Worm (Caenorhabditis elegans) whole organism, L2 larva: Measurements from ENCODE around the gene cup-4.

Experiments
- C34F6.9 ChIP-seq: fragments of 150-350 bp; optimal IDR thresholded peaks from 2 replicates; lab custom pipeline; 2014; ENCODE audit warnings: missing biosample characterization, missing genetic modification characterization
- R02D3.7 ChIP-seq: fragments of 150-350 bp; optimal IDR thresholded peaks from 2 replicates; lab custom pipeline; 2014; ENCODE audit warnings: missing biosample characterization, missing genetic modification characterization
- Y55F3AM.14 ChIP-seq: fragments of 200-800 bp; sonication (Bioruptor generic); optimal IDR thresholded peaks from 2 replicates; lab custom pipeline; 2018; ENCODE audit warnings: mild to moderate bottlenecking, missing genetic modification characterization, missing compliant biosample characterization
- ZK546.5 ChIP-seq: sonication (generic microtip); optimal IDR thresholded peaks from 2 replicates; lab custom pipeline; 2017; ENCODE audit warnings: missing biosample characterization, missing genetic modification characterization
- alr-1 ChIP-seq: fragments of 150-350 bp; optimal IDR thresholded peaks from 2 replicates; lab custom pipeline; 2014; ENCODE audit warnings: missing biosample characterization, missing genetic modification characterization
- aly-2 ChIP-seq: fragments of 150-350 bp; optimal IDR thresholded peaks from 2 replicates; lab custom pipeline; 2014; ENCODE audit warnings: missing biosample characterization, missing genetic modification characterization
- ama-1 ChIP-seq: fragments of 150-350 bp; optimal IDR thresholded peaks from 2 replicates; lab custom pipeline; 2018; ENCODE audit warnings: inconsistent platforms
- blmp-1 ChIP-seq: sonication (generic microtip); optimal IDR thresholded peaks from 2 replicates; lab custom pipeline; 2017; ENCODE audit warnings: missing genetic modification characterization, mild to moderate bottlenecking, missing compliant biosample characterization, antibody characterized with exemption, moderate library complexity; ENCODE audit not compliant: insufficient read depth
- ceh-16 ChIP-seq: fragments of 150-350 bp; optimal IDR thresholded peaks from 2 replicates; lab custom pipeline; 2014; ENCODE audit warnings: missing biosample characterization, missing genetic modification characterization
- ceh-82 ChIP-seq: fragments of 150-350 bp; optimal IDR thresholded peaks from 2 replicates; lab custom pipeline; 2014; ENCODE audit warnings: missing biosample characterization, missing genetic modification characterization
- crh-2 ChIP-seq: sonication (generic microtip); optimal IDR thresholded peaks from 2 replicates; lab custom pipeline; 2017; ENCODE audit warnings: missing biosample characterization, missing genetic modification characterization
- dmd-4 ChIP-seq: sonication (generic microtip); optimal IDR thresholded peaks from 2 replicates; lab custom pipeline; 2017; ENCODE audit warnings: missing biosample characterization, missing genetic modification characterization
- egl-27 ChIP-seq: sonication (generic microtip); optimal IDR thresholded peaks from 3 replicates; lab custom pipeline; 2017; ENCODE audit warnings: missing biosample characterization, missing genetic modification reagents, missing genetic modification characterization
- elt-3 ChIP-seq: sonication (generic microtip); optimal IDR thresholded peaks from 2 replicates; lab custom pipeline; 2017; ENCODE audit warnings: missing biosample characterization, missing genetic modification characterization
- gmeb-1 ChIP-seq: fragments of 150-350 bp; optimal IDR thresholded peaks from 2 replicates; lab custom pipeline; 2014; ENCODE audit warnings: missing biosample characterization, missing genetic modification characterization
- lin-13 ChIP-seq: fragments of 150-350 bp; optimal IDR thresholded peaks from 2 replicates; lab custom pipeline; 2014; ENCODE audit warnings: missing biosample characterization, missing genetic modification reagents, missing genetic modification characterization
- lin-39 ChIP-seq: fragments of 150-350 bp; optimal IDR thresholded peaks from 2 replicates; lab custom pipeline; 2014; ENCODE audit warnings: missing biosample characterization, missing genetic modification reagents, missing genetic modification characterization
- lsy-2 ChIP-seq, 2 experiments: fragments of 150-350 bp in 1 of 2; sonication (generic microtip) in 1 of 2; optimal IDR thresholded peaks; 2 replicates each; lab custom pipeline; 2014 to 2017; ENCODE audit warnings: missing biosample characterization in 2 of 2, missing genetic modification characterization in 2 of 2
- mab-5 ChIP-seq: fragments of 150-350 bp; optimal IDR thresholded peaks from 2 replicates; lab custom pipeline; 2014; ENCODE audit warnings: missing biosample characterization, missing genetic modification characterization
- nhr-10 ChIP-seq: sonication (generic microtip); optimal IDR thresholded peaks from 2 replicates; lab custom pipeline; 2017; ENCODE audit warnings: missing biosample characterization, missing genetic modification characterization
- nhr-11 ChIP-seq: fragments of 150-350 bp; optimal IDR thresholded peaks from 2 replicates; lab custom pipeline; 2014; ENCODE audit warnings: missing biosample characterization, missing genetic modification characterization
- nhr-12 ChIP-seq: fragments of 150-350 bp; optimal IDR thresholded peaks from 2 replicates; lab custom pipeline; 2014; ENCODE audit warnings: missing biosample characterization, missing genetic modification characterization
- nhr-21 ChIP-seq: fragments of 150-350 bp; optimal IDR thresholded peaks from 2 replicates; lab custom pipeline; 2014; ENCODE audit warnings: missing biosample characterization, missing genetic modification characterization
- nhr-23 ChIP-seq: fragments of 150-350 bp; optimal IDR thresholded peaks from 2 replicates; lab custom pipeline; 2014; ENCODE audit warnings: missing biosample characterization, missing genetic modification reagents, missing genetic modification characterization
- nhr-6 ChIP-seq: fragments of 150-350 bp; optimal IDR thresholded peaks from 2 replicates; lab custom pipeline; 2014; ENCODE audit warnings: missing biosample characterization, missing genetic modification characterization
- nhr-77 ChIP-seq: fragments of 150-350 bp; optimal IDR thresholded peaks from 2 replicates; lab custom pipeline; 2014; ENCODE audit warnings: missing biosample characterization, missing genetic modification characterization
- sem-4 ChIP-seq: fragments of 150-350 bp; optimal IDR thresholded peaks from 2 replicates; lab custom pipeline; 2014; ENCODE audit warnings: missing biosample characterization, missing genetic modification reagents, missing genetic modification characterization
- skn-1 ChIP-seq: sonication (generic microtip); optimal IDR thresholded peaks from 2 replicates; lab custom pipeline; 2017; ENCODE audit warnings: missing biosample characterization, missing genetic modification characterization
- sma-3 ChIP-seq: sonication (generic microtip); optimal IDR thresholded peaks from 2 replicates; lab custom pipeline; 2016; ENCODE audit warnings: missing genetic modification reagents, missing genetic modification characterization, missing compliant biosample characterization
- sma-9 ChIP-seq, 2 experiments: fragments of 150-350 bp in 1 of 2; sonication (generic microtip) in 1 of 2; optimal IDR thresholded peaks; 2 replicates each; lab custom pipeline; 2014 to 2016; ENCODE audit warnings: missing genetic modification characterization in 2 of 2, mild to moderate bottlenecking in 1 of 2, missing biosample characterization in 1 of 2, missing compliant biosample characterization in 1 of 2, missing genetic modification reagents in 1 of 2, moderate library complexity in 1 of 2
- unc-39 ChIP-seq: fragments of 150-350 bp; optimal IDR thresholded peaks from 2 replicates; lab custom pipeline; 2014; ENCODE audit warnings: missing biosample characterization, missing genetic modification characterization
- unc-55 ChIP-seq: fragments of 150-350 bp; sonication (generic microtip); optimal IDR thresholded peaks from 3 replicates; lab custom pipeline; 2014; ENCODE audit warnings: missing biosample characterization, missing genetic modification reagents, missing genetic modification characterization
- zag-1 ChIP-seq: fragments of 150-350 bp; optimal IDR thresholded peaks from 2 replicates; lab custom pipeline; 2014; ENCODE audit warnings: missing biosample characterization, missing genetic modification characterization
- ztf-1 ChIP-seq: fragments of 200-800 bp; sonication (Bioruptor generic); conservative IDR thresholded peaks from 2 replicates; pipeline ENCODE4 v1.3.6; 2022; ENCODE audit warnings: missing genetic modification characterization, missing compliant biosample characterization
- ztf-11 ChIP-seq: sonication (generic microtip); optimal IDR thresholded peaks from 2 replicates; lab custom pipeline; 2017; ENCODE audit warnings: missing biosample characterization, missing genetic modification characterization
- ztf-4 ChIP-seq: fragments of 150-350 bp; optimal IDR thresholded peaks from 2 replicates; lab custom pipeline; 2014; ENCODE audit warnings: missing biosample characterization, missing genetic modification characterization

cup-4 gene

DNA sequence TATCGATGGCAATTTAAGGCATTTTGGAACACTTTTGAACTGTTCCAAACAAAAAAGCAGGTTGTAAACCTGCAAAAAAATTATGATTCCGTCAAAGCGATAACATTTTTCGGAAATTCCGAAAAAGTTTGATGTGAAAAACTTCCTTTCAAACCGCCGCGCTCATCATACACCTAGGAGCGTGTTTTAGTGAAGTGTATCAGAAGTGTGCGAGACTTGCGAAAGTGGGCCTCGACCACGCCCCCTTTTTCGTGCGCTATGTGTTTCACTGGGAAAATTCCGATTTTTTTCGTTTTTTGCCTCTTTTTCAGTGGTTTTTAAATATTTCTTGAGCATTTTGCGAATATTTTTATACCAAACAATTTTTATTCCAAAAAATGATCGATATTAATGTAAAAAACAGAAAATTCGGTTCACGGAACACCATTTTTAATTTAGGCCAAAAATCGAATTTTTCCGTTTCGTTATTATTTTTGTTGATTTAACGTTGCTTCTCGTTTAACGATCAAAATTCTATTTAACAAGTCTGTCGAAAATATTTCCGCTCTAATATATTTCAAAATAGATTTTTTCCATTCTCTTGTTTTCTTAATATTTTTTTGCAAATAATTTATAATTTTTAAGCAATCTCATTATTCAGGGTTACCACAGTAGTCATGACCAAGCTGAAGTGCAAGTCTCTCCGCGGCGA is 11.7 kb upstream of the cup-4 start, which contains the start of gene rpl-35 (continued):
- no peak for TF ChIP-seq elt-3 (tag; lab: Kevin White, UChicago)
- TF ChIP-seq ama-1 (lab: Kevin White, UChicago): peak; percentile 93
- peak; percentile 99 for TF ChIP-seq sma-9 (GFP tag; optimal IDR thresholded peaks at IDR 0.05; lab: Kevin White, UChicago)
- TF ChIP-seq sma-9 (tag; optimal IDR thresholded peaks at IDR 0.05; lab: Kevin White, UChicago): peak; percentile 16
- peak; percentile 100 for TF ChIP-seq gmeb-1 (tag; lab: Kevin White, UChicago)
- peak; percentile 71 for TF ChIP-seq dmd-4
- TF ChIP-seq lin-39: peak; percentile 90
- peak; percentile 94 for TF ChIP-seq nhr-77 (tag; lab: Kevin White, UChicago)
- peak; percentile 98 for TF ChIP-seq ceh-82
- peak; percentile 98 to 99 for TF ChIP-seq lsy-2 (tag; optimal IDR thresholded peaks at IDR 0.05; lab: Kevin White, UChicago)
- TF ChIP-seq ZK546.5 (tag; lab: Kevin White, UChicago): peak; percentile 94
- TF ChIP-seq nhr-21: peak; percentile 100
- peak; percentile 99 for TF ChIP-seq lin-13 (GFP tag; lab: Kevin White, UChicago)
- peak; percentile 88 for TF ChIP-seq R02D3.7 (tag; lab: Kevin White, UChicago)
- peak; percentile 100 for TF ChIP-seq sem-4
- peak; percentile 99 for TF ChIP-seq zag-1
- TF ChIP-seq nhr-6 (tag; lab: Kevin White, UChicago): peak; percentile 100
- TF ChIP-seq, all 48 proteins: peak for 45

DNA sequence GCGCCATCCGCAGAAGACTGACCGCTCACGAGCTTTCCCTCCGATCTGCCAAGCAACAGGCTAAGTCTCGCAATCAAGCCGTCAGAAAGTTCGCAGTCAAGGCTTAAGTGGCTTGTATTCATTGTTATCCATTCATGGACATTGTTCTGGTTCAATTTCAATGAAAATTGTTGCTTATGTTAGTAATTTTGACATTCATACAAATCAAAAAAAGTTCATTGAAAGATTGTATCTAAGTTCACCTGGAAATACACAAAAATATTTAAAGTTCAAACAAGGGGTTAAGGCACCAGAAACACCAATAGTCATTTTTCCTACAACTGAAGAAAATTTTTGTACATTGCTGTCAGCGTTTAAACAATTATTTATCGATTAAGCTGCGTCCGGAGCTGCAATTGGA is 10.8 kb upstream of the cup-4 start:
- TF ChIP-seq ama-1 (lab: Kevin White, UChicago) (no peak), aly-2 (no peak), skn-1 (tag; lab: Kevin White, UChicago) (no peak), nhr-12 (tag; lab: Kevin White, UChicago) (no peak), nhr-21 (no peak), ztf-11 (tag; lab: Kevin White, UChicago) (no peak), blmp-1 (no peak), ceh-82 (no peak), unc-55 (GFP tag; lab: Kevin White, UChicago) (no peak), ceh-16 (no peak)
- TF ChIP-seq, all 48 proteins: peak for 0

DNA sequence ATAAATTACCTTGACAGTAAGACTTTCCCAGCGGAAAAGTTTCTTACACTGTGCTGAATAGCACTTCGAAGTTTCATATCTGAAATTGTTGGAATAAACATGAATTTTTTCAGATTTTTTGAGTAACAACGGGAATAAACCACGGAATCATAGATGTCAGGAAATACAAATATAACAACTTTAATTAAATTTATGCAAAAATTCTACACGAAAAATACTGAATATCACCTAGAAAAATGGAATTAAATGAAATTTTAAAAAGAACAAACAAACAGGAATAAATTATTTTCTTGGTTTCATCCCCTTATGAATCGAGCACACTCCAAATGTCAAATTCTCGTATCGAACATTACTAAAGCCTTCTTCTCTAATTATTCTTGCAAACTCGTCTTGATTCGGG is 9.1 kb upstream of the cup-4 start, which contains the start of gene tag-307:
Gene tag-307, minus strand, starts transcription at position 101 of the 400 bp plus-strand sequence.
- no peak for TF ChIP-seq nhr-12 (tag; lab: Kevin White, UChicago)
- no peak for TF ChIP-seq nhr-21
- no peak for TF ChIP-seq alr-1 (tag; lab: Kevin White, UChicago)
- no peak for TF ChIP-seq lin-39
- TF ChIP-seq gmeb-1 (tag; lab: Kevin White, UChicago): no peak
- TF ChIP-seq ztf-1 (GFP tag; lab: Robert Waterston, UW): no peak
- TF ChIP-seq nhr-10 (tag; lab: Kevin White, UChicago): no peak
- TF ChIP-seq ZK546.5 (tag; lab: Kevin White, UChicago): no peak
- no peak for TF ChIP-seq egl-27 (tag; lab: Kevin White, UChicago)
- TF ChIP-seq ceh-16: no peak
- TF ChIP-seq mab-5 (tag; lab: Kevin White, UChicago): no peak
- no peak for TF ChIP-seq nhr-23 (tag; lab: Kevin White, UChicago)
- TF ChIP-seq unc-39 (tag; lab: Kevin White, UChicago): no peak
- TF ChIP-seq ceh-82: no peak
- TF ChIP-seq nhr-11: no peak
- TF ChIP-seq zag-1: no peak
- no peak for TF ChIP-seq Y55F3AM.14 (GFP tag; lab: Kevin White, UChicago)

DNA sequence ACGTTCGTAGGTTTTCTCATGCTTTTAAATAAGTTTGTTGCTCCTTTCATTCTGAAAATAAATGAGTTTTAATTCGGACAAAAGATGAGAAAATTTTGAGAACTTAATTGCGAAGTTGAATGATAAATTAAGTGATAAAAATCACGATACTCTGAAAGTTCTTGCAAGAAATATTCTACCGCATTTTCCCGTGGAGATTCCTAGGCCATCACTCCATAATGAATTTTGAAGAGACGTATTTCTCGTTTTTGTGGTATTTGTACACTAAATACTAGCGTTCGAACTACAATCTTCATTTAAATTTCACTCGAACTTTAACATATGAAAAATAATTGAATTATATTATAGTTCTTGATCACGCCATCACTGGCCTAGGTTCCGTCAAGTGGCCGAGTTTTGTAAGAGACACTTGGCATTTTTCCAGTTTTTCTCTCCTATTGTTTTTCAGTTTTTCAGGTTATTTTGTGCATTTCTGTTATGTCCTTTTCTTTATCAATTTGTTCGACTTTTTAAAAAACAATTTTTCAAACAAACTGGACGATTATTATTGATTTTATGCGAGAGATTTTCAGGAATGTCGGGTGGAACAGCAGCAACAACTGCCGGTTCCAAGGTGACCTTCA is 7.8 kb upstream of the cup-4 start, which contains the start of the genes coq-5 and ufm-1:
Gene coq-5, minus strand, starts transcription at position 51 of the 623 bp plus-strand sequence.
Gene ufm-1, plus strand, starts transcription at position 573 of the 623 bp plus-strand sequence.
- peak; percentile 7 for TF ChIP-seq crh-2
- TF ChIP-seq sma-3 (GFP tag; lab: Kevin White, UChicago): peak; percentile 18
- TF ChIP-seq lsy-2 (tag; optimal IDR thresholded peaks at IDR 0.05; lab: Kevin White, UChicago): peak in 1 of 2 experiments; percentile 43
- TF ChIP-seq C34F6.9 (tag; lab: Kevin White, UChicago): peak; percentile 56
- TF ChIP-seq ztf-4: no peak
- TF ChIP-seq, all 48 proteins: peak for 4
